Worm (Caenorhabditis elegans): ENCODE data around the gene F56D2.5.

F56D2.5 gene

ce11 chrIII:5591668-5592149 lies 10.5 kb upstream of the F56D2.5 start, which contains the start of the genes ddx-15 and ucr-1 (continued):
- TF ChIP-seq attf-4 (tag; optimal IDR thresholded peaks at IDR 0.05) (no peak), hlh-30 (tag; optimal IDR thresholded peaks at IDR 0.05; ENCODE audit: insufficient read depth) (peak; percentile 63), nhr-76 (tag; optimal IDR thresholded peaks at IDR 0.05) (no peak), dve-1 (tag; optimal IDR thresholded peaks at IDR 0.05; ENCODE audit: insufficient read depth) (peak; percentile 73)

ce11 chrIII:5588746-5589145 lies 7.5 kb upstream of the F56D2.5 start:
- peak; percentile 64 for TF ChIP-seq ama-1 (optimal IDR thresholded peaks at IDR 0.05)
- TF ChIP-seq nhr-25 (tag; optimal IDR thresholded peaks at IDR 0.05; ENCODE audit: borderline replicate concordance, insufficient read depth) = no peak
- no peak for TF ChIP-seq ztf-7 (tag; optimal IDR thresholded peaks at IDR 0.05)
- TF ChIP-seq unc-130 (GFP tag; optimal IDR thresholded peaks at IDR 0.05) = no peak
- TF ChIP-seq tag-97 (GFP tag; IDR thresholded peaks at IDR 0.05) = no peak
- TF ChIP-seq nhr-10 (tag; optimal IDR thresholded peaks at IDR 0.05) = no peak

- TF ChIP-seq spr-3 (GFP tag; optimal IDR thresholded peaks at IDR 0.05) (no peak), dpl-1 (GFP tag; optimal IDR thresholded peaks at IDR 0.05) (peak; percentile 69), mes-2 (tag; optimal IDR thresholded peaks at IDR 0.05; ENCODE audit: poor library complexity, severe bottlenecking) (peak; percentile 41)
Measured at ce11 chrIII:5586925-5587324, 5.7 kb upstream of the F56D2.5 start, which contains the start of gene F56D2.2. TSS of gene F56D2.2 (plus strand) at chrIII:5587263.

- TF ChIP-seq set-16 (GFP tag; IDR thresholded peaks at IDR 0.05) = no peak
- TF ChIP-seq T20F7.1 (GFP tag; optimal IDR thresholded peaks at IDR 0.05) = no peak
- no peak for TF ChIP-seq lsy-2 (tag; optimal IDR thresholded peaks at IDR 0.05)
- no peak for TF ChIP-seq nhr-41 (GFP tag; IDR thresholded peaks at IDR 0.05)
- no peak for TF ChIP-seq Y48G9A.11 (GFP tag; IDR thresholded peaks at IDR 0.05)
- no peak for TF ChIP-seq nhr-6 (tag; optimal IDR thresholded peaks at IDR 0.05)
Measured at ce11 chrIII:5585711-5586110, 4.5 kb upstream of the F56D2.5 start.

ce11 chrIII:5584647-5585046 lies 3.4 kb upstream of the F56D2.5 start, which contains the start of gene F56D2.3:
TSS of gene F56D2.3 (plus strand) at chrIII:5584947.
- no peak for TF ChIP-seq ceh-28 (tag; optimal IDR thresholded peaks at IDR 0.05)
- no peak for TF ChIP-seq pha-4 (GFP tag; IDR thresholded peaks at IDR 0.05)
- TF ChIP-seq pha-4 (tag; optimal IDR thresholded peaks at IDR 0.05) = no peak
- no peak for TF ChIP-seq unc-130 (GFP tag; optimal IDR thresholded peaks at IDR 0.05)
- TF ChIP-seq dmd-6 (GFP tag; IDR thresholded peaks at IDR 0.05) = no peak
- no peak for TF ChIP-seq lin-39 (tag; optimal IDR thresholded peaks at IDR 0.05)
- no peak for TF ChIP-seq aly-2 (tag; optimal IDR thresholded peaks at IDR 0.05)
- no peak for TF ChIP-seq zfp-3 (GFP tag; conservative IDR thresholded peaks at IDR 0.05)
- TF ChIP-seq ces-1 (GFP tag; optimal IDR thresholded peaks at IDR 0.05) = no peak
- TF ChIP-seq daf-12 (tag; optimal IDR thresholded peaks at IDR 0.05) = no peak
- TF ChIP-seq dpl-1 (GFP tag; optimal IDR thresholded peaks at IDR 0.05) = no peak
- TF ChIP-seq dve-1 (tag; optimal IDR thresholded peaks at IDR 0.05; ENCODE audit: insufficient read depth) = no peak
- TF ChIP-seq hlh-11 (tag; optimal IDR thresholded peaks at IDR 0.05) = no peak

ce11 chrIII:5582766-5583165 lies 1.5 kb upstream of the F56D2.5 start, which contains the start of the genes F56D2.8 and uev-2:
TSS of gene F56D2.8 (minus strand) at chrIII:5582866.
TSS of gene uev-2 (plus strand) at chrIII:5583125.
- TF ChIP-seq nhr-237 (tag; optimal IDR thresholded peaks at IDR 0.05) = no peak
- TF ChIP-seq dpl-1 (GFP tag; optimal IDR thresholded peaks at IDR 0.05) = no peak
- no peak for TF ChIP-seq Y5F2A.4 (GFP tag; optimal IDR thresholded peaks at IDR 0.05)
- TF ChIP-seq F10B5.3 (tag; optimal IDR thresholded peaks at IDR 0.05) = no peak
- TF ChIP-seq aly-2 (tag; optimal IDR thresholded peaks at IDR 0.05) = no peak
- TF ChIP-seq hif-1 (tag; optimal IDR thresholded peaks at IDR 0.05) = no peak
- TF ChIP-seq tra-1 (GFP tag; IDR thresholded peaks at IDR 0.05) = no peak
- TF ChIP-seq ZK337.2 (GFP tag; IDR thresholded peaks at IDR 0.05) = no peak

Measured in whole organism, L4 larva.